Worm (Caenorhabditis elegans): ENCODE data around the gene clec-58.

clec-58 gene

DNA sequence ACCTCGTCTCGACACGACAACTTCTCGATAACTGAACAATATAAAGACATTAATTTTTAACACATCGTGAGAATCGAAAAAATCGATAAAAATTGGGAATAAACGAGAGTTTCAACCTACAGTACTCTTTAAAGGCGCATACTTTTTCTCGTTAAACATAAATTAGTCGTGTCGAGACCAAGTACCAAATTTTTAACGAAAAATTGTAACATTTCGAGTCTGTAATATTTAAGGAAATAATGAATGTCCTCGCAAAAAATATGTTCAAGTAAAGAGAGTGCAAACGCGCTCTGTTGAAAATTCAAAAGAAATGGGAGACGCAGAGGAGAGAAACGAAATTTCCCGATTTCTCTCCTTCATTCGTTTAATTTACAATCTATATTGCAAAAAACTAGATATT is 25.6 kb downstream of the clec-58 start (continued):
- TF ChIP-seq mel-28 (tag; optimal IDR thresholded peaks at IDR 0.05; ENCODE audit: borderline replicate concordance) = peak; percentile 68
- TF ChIP-seq madf-6 (GFP tag; IDR thresholded peaks at IDR 0.05) = peak; percentile 34; the same call in 1 of the 2 replicates
- peak; percentile 8; the same call in 1 of the 2 replicates for TF ChIP-seq cebp-1 (GFP tag; IDR thresholded peaks at IDR 0.05)
- TF ChIP-seq cebp-1 (tag; optimal IDR thresholded peaks at IDR 0.05) = peak; percentile 63
- no peak for TF ChIP-seq lsl-1 (GFP tag; optimal IDR thresholded peaks at IDR 0.05)
- peak; percentile 61; the same call in 1 of the 2 replicates for TF ChIP-seq Y79H2A.3 (GFP tag; conservative IDR thresholded peaks at IDR 0.05)
- TF ChIP-seq attf-5 (GFP tag; optimal IDR thresholded peaks at IDR 0.05) = peak; percentile 55

- no peak for TF ChIP-seq hlh-12 (tag; optimal IDR thresholded peaks at IDR 0.05)
- no peak for TF ChIP-seq somi-1 (GFP tag; optimal IDR thresholded peaks at IDR 0.05)
- no peak for TF ChIP-seq zim-3 (tag; optimal IDR thresholded peaks at IDR 0.05)
- TF ChIP-seq lin-54 (GFP tag; optimal IDR thresholded peaks at IDR 0.05) = no peak
- peak; percentile 63; the same call in 1 of the 2 replicates for TF ChIP-seq let-526 (GFP tag; IDR thresholded peaks at IDR 0.05)
- no peak for TF ChIP-seq sdz-38 (tag; optimal IDR thresholded peaks at IDR 0.05)
- no peak for TF ChIP-seq rcor-1 (GFP tag; IDR thresholded peaks at IDR 0.05)
- TF ChIP-seq T07F8.4 (tag; optimal IDR thresholded peaks at IDR 0.05) = no peak
- TF ChIP-seq tlf-1 (GFP tag; optimal IDR thresholded peaks at IDR 0.05) = no peak
- no peak for TF ChIP-seq egrh-3 (GFP tag; IDR thresholded peaks at IDR 0.05)
- 0 out of 2 replicates have a peak, but pooled peaks have one; percentile 16 for TF ChIP-seq nfyb-1 (GFP tag; IDR thresholded peaks at IDR 0.05)
- TF ChIP-seq D2030.7 (GFP tag; IDR thresholded peaks at IDR 0.05) = no peak
- no peak for TF ChIP-seq F55B11.4 (tag; optimal IDR thresholded peaks at IDR 0.05; ENCODE audit: borderline replicate concordance, insufficient read depth)
- no peak for TF ChIP-seq bed-1 (GFP tag; IDR thresholded peaks at IDR 0.05)
- no peak for TF ChIP-seq ceh-27 (GFP tag; optimal IDR thresholded peaks at IDR 0.05)
- no peak for TF ChIP-seq nhr-90 (tag; optimal IDR thresholded peaks at IDR 0.05)
- no peak for TF ChIP-seq snpc-3.4 (tag; optimal IDR thresholded peaks at IDR 0.05)
- TF ChIP-seq cebp-1 (GFP tag; IDR thresholded peaks at IDR 0.05) = no peak
- no peak for TF ChIP-seq cebp-1 (tag; optimal IDR thresholded peaks at IDR 0.05)
Measured at ce11 chrII:10449707-10450106, 26.2 kb downstream of the clec-58 start, which contains the start of gene lin-56. Gene lin-56 (plus strand): TSS chrII:10450007.

- peak in 1 of 2 experiments; percentile 35 for TF ChIP-seq let-607 (tag; optimal IDR thresholded peaks at IDR 0.05)
- TF ChIP-seq lag-1 (GFP tag; IDR thresholded peaks at IDR 0.05) = no peak
- no peak for TF ChIP-seq nhr-120 (GFP tag; IDR thresholded peaks at IDR 0.05)
- TF ChIP-seq hmg-20 (GFP tag; IDR thresholded peaks at IDR 0.05) = no peak
- no peak for TF ChIP-seq F37B4.10 (GFP tag; IDR thresholded peaks at IDR 0.05)
- no peak for TF ChIP-seq Y53F4B.3 (GFP tag; IDR thresholded peaks at IDR 0.05)
- TF ChIP-seq egrh-3 (GFP tag; IDR thresholded peaks at IDR 0.05) = no peak
- peak; percentile 15; the same call in 1 of the 2 replicates for TF ChIP-seq mcd-1 (GFP tag; IDR thresholded peaks at IDR 0.05)
- TF ChIP-seq atf-7 (tag; optimal IDR thresholded peaks at IDR 0.05) = peak; percentile 78
- TF ChIP-seq mes-4 (tag; optimal IDR thresholded peaks at IDR 0.05) = no peak
- peak; percentile 24; the same call in 1 of the 2 replicates for TF ChIP-seq dox-1 (GFP tag; IDR thresholded peaks at IDR 0.05)
- TF ChIP-seq madf-8 (GFP tag; conservative IDR thresholded peaks at IDR 0.05) = no peak
- no peak for TF ChIP-seq nhr-90 (tag; optimal IDR thresholded peaks at IDR 0.05)
- peak; percentile 7 for TF ChIP-seq K12H6.12 (tag; optimal IDR thresholded peaks at IDR 0.05)
- no peak for TF ChIP-seq ceh-58 (GFP tag; IDR thresholded peaks at IDR 0.05)
- TF ChIP-seq ekl-4 (GFP tag; IDR thresholded peaks at IDR 0.05) = no peak
- TF ChIP-seq F57A8.1 (GFP tag; optimal IDR thresholded peaks at IDR 0.05) = no peak
- TF ChIP-seq lsy-27 (tag; optimal IDR thresholded peaks at IDR 0.05; ENCODE audit: borderline replicate concordance, insufficient read depth) = no peak
- no peak for TF ChIP-seq lsl-1 (GFP tag; optimal IDR thresholded peaks at IDR 0.05)
- TF ChIP-seq chd-7 (tag; optimal IDR thresholded peaks at IDR 0.05) = no peak
- TF ChIP-seq Y79H2A.3 (GFP tag; conservative IDR thresholded peaks at IDR 0.05) = no peak
- TF ChIP-seq tbp1 (GFP tag; optimal IDR thresholded peaks at IDR 0.05) = peak; percentile 29
- TF ChIP-seq efl-1 (GFP tag; optimal IDR thresholded peaks at IDR 0.05) = no peak
- TF ChIP-seq cebp-1 (GFP tag; IDR thresholded peaks at IDR 0.05) = peak; percentile 24; the same call in 1 of the 2 replicates
- TF ChIP-seq cebp-1 (tag; optimal IDR thresholded peaks at IDR 0.05) = peak; percentile 75
Measured at ce11 chrII:10447348-10448316, 28.3 kb downstream of the clec-58 start, which contains the start of gene ZK673.2. Gene ZK673.2 (plus strand): TSS chrII:10448266.
